Fruit fly (Drosophila melanogaster): ENCODE results near the gene Psa.

- TF ChIP-seq Pif1B (GFP tag; optimal IDR thresholded peaks at IDR 0.05) (no peak), CG13204 (GFP tag; optimal IDR thresholded peaks at IDR 0.05) (no peak), EcR (GFP tag; optimal IDR thresholded peaks at IDR 0.05) (no peak), Ets98B (GFP tag; IDR thresholded peaks at IDR 0.05) (no peak), fd96Ca (GFP tag; IDR thresholded peaks at IDR 0.05) (no peak)
Observed at dm6 chr3L:1537353-1537752, 34.7 kb downstream of the Psa start.
